Fruit fly (Drosophila melanogaster): Measurements from ENCODE around the gene Zip99C.
A peak's percentile ranks its signal among the peaks of the same experiment; 100 is the strongest.

Zip99C gene

dm6 chr3R:29859763-29860162 is 8.9 kb downstream of the Zip99C start (continued):
- TF ChIP-seq CG11398 (GFP tag; optimal IDR thresholded peaks at IDR 0.05): no peak
- peak; percentile 56 for TF ChIP-seq YL-1 (GFP tag; optimal IDR thresholded peaks at IDR 0.05)
- peak; percentile 4 for TF ChIP-seq CG7928 (GFP tag; optimal IDR thresholded peaks at IDR 0.05)
- no peak for TF ChIP-seq Awh (GFP tag; IDR thresholded peaks at IDR 0.05)
- peak; percentile 32; the same call in 1 of the 2 replicates for TF ChIP-seq Xrp1 (GFP tag; IDR thresholded peaks at IDR 0.05)
- TF ChIP-seq CG1602 (GFP tag; optimal IDR thresholded peaks at IDR 0.05): peak; percentile 35
- no peak for TF ChIP-seq CG16863 (GFP tag; optimal IDR thresholded peaks at IDR 0.05)
- no peak for TF ChIP-seq CG3281 (GFP tag; optimal IDR thresholded peaks at IDR 0.05)
- peak; percentile 74 for TF ChIP-seq CG2120 (GFP tag; optimal IDR thresholded peaks at IDR 0.05)
- TF ChIP-seq vvl (GFP tag; IDR thresholded peaks at IDR 0.05): peak; percentile 75
- peak; percentile 55 for TF ChIP-seq CG4707 (GFP tag; optimal IDR thresholded peaks at IDR 0.05)
- TF ChIP-seq Hr3 (GFP tag; optimal IDR thresholded peaks at IDR 0.05): peak; percentile 25
- TF ChIP-seq Dbx (GFP tag; IDR thresholded peaks at IDR 0.05): peak; percentile 60; the same call in 1 of the 3 replicates
- peak; percentile 20 for TF ChIP-seq MTF-1 (GFP tag; optimal IDR thresholded peaks at IDR 0.05; ENCODE audit: borderline replicate concordance)
- peak; percentile 16 for TF ChIP-seq CG18619 (GFP tag; optimal IDR thresholded peaks at IDR 0.05)
- peak; percentile 49 for TF ChIP-seq Ptx1 (GFP tag; IDR thresholded peaks at IDR 0.05)
- TF ChIP-seq odd (GFP tag; optimal IDR thresholded peaks at IDR 0.05): no peak
- TF ChIP-seq CG6813 (GFP tag; optimal IDR thresholded peaks at IDR 0.05): peak; percentile 30
- TF ChIP-seq CG1233 (GFP tag; optimal IDR thresholded peaks at IDR 0.05): peak; percentile 28
- no peak for TF ChIP-seq peb (GFP tag; IDR thresholded peaks at IDR 0.05)
- no peak for TF ChIP-seq Bdp1 (GFP tag; optimal IDR thresholded peaks at IDR 0.05)
- peak; percentile 22; the same call in 1 of the 2 replicates for TF ChIP-seq HLH3B (GFP tag; IDR thresholded peaks at IDR 0.05)
- TF ChIP-seq Gug (GFP tag; IDR thresholded peaks at IDR 0.05): peak; percentile 38; the same call in 1 of the 4 replicates
- TF ChIP-seq B-H2 (GFP tag; optimal IDR thresholded peaks at IDR 0.05): peak; percentile 86
- no peak for TF ChIP-seq CG11695 (GFP tag; IDR thresholded peaks at IDR 0.05)
- peak; percentile 95 for TF ChIP-seq grau (tag; optimal IDR thresholded peaks at IDR 0.05)
- no peak for TF ChIP-seq C15 (GFP tag; IDR thresholded peaks at IDR 0.05)
- peak; percentile 40 for TF ChIP-seq CG10366 (GFP tag; IDR thresholded peaks at IDR 0.05)
- TF ChIP-seq CG9932 (GFP tag; IDR thresholded peaks at IDR 0.05): peak; percentile 59
- no peak for TF ChIP-seq prd (optimal IDR thresholded peaks at IDR 0.05)
- peak; percentile 59 for TF ChIP-seq prd (GFP tag; IDR thresholded peaks at IDR 0.05)
- TF ChIP-seq Stat92E (GFP tag; optimal IDR thresholded peaks at IDR 0.05): peak in 1 of 3 experiments; percentile 27
- TF ChIP-seq CG8924 (tag; optimal IDR thresholded peaks at IDR 0.05): peak; percentile 42
- TF ChIP-seq bcd (GFP tag; optimal IDR thresholded peaks at IDR 0.05): peak; percentile 63
- no peak for TF ChIP-seq croc (GFP tag; conservative IDR thresholded peaks at IDR 0.05)
- TF ChIP-seq CG4328 (GFP tag; optimal IDR thresholded peaks at IDR 0.05): peak; percentile 29
- TF ChIP-seq BEAF-32 (GFP tag; optimal IDR thresholded peaks at IDR 0.05): peak; percentile 34
- peak; percentile 39 for TF ChIP-seq CHES-1-like (GFP tag; optimal IDR thresholded peaks at IDR 0.05)
- TF ChIP-seq sens-2 (GFP tag; IDR thresholded peaks at IDR 0.05): peak; percentile 38; the same call in 1 of the 2 replicates
- TF ChIP-seq onecut (GFP tag; IDR thresholded peaks at IDR 0.05): 0 out of 2 replicates have a peak, but pooled peaks have one; percentile 10
- peak; percentile 17 for TF ChIP-seq Bteb2 (GFP tag; optimal IDR thresholded peaks at IDR 0.05)
- TF ChIP-seq Sry-δ (GFP tag; optimal IDR thresholded peaks at IDR 0.05): peak; percentile 38
- TF ChIP-seq CG18476 (GFP tag; optimal IDR thresholded peaks at IDR 0.05): peak; percentile 21
- no peak for TF ChIP-seq mam (GFP tag; optimal IDR thresholded peaks at IDR 0.05)
- TF ChIP-seq tll (GFP tag; optimal IDR thresholded peaks at IDR 0.05): no peak
- TF ChIP-seq zfh1 (GFP tag; IDR thresholded peaks at IDR 0.05): peak; percentile 56; the same call in 2 of the 3 replicates
- peak; percentile 42 for TF ChIP-seq CG10543 (GFP tag; optimal IDR thresholded peaks at IDR 0.05)
- TF ChIP-seq CG10274 (GFP tag; optimal IDR thresholded peaks at IDR 0.05): no peak
- TF ChIP-seq Sox102F (GFP tag; optimal IDR thresholded peaks at IDR 0.05): no peak
- peak; percentile 66 for TF ChIP-seq Meics (GFP tag; optimal IDR thresholded peaks at IDR 0.05)
- TF ChIP-seq pzg (GFP tag; optimal IDR thresholded peaks at IDR 0.05): peak; percentile 72

Data from whole organism, embryonic.